Worm (Caenorhabditis elegans) whole organism, midembryonic: ENCODE data around the gene K08E7.5.

Experiments
- T22C8.4 ChIP-seq: fragments of 200-800 bp; sonication (Bioruptor generic); IDR thresholded peaks from 2 replicates; pipeline ENCODE4 v1.3.6; 2022; ENCODE audit warnings: missing genetic modification characterization, missing compliant biosample characterization
- cog-1 ChIP-seq: sonication (generic microtip); optimal IDR thresholded peaks from 2 replicates; lab custom pipeline; 2016; ENCODE audit warnings: missing genetic modification characterization, missing compliant biosample characterization
- flt-1 ChIP-seq: fragments of 200-800 bp; sonication (Bioruptor generic); IDR thresholded peaks from 2 replicates; pipeline ENCODE4 v1.3.6; 2022; ENCODE audit warnings: missing genetic modification characterization, missing compliant biosample characterization
- klf-2 ChIP-seq: fragments of 200-800 bp; sonication (Bioruptor generic); conservative IDR thresholded peaks from 2 replicates; pipeline ENCODE4 v1.3.6; 2022; ENCODE audit warnings: missing genetic modification reagents, missing genetic modification characterization, missing compliant biosample characterization
- med-1 ChIP-seq: sonication (generic microtip); optimal IDR thresholded peaks from 2 replicates; lab custom pipeline; 2017; ENCODE audit warnings: missing genetic modification characterization, mild to moderate bottlenecking, missing compliant biosample characterization, antibody characterized with exemption, missing genetic modification reagents; ENCODE audit not compliant: insufficient read depth
- ref-1 ChIP-seq: fragments of 200-800 bp; sonication (Bioruptor generic); conservative IDR thresholded peaks from 2 replicates; pipeline ENCODE4 v1.3.6; 2022; ENCODE audit warnings: missing genetic modification reagents, missing genetic modification characterization, missing compliant biosample characterization
- tab-1 ChIP-seq: fragments of 200-800 bp; sonication (Bioruptor generic); IDR thresholded peaks from 2 replicates; pipeline ENCODE4 v1.3.6; 2022; ENCODE audit warnings: missing genetic modification characterization, missing compliant biosample characterization
- ztf-23 ChIP-seq: fragments of 200-800 bp; sonication (Bioruptor generic); IDR thresholded peaks from 2 replicates; pipeline ENCODE4 v1.3.6; 2022; ENCODE audit warnings: missing genetic modification reagents, missing genetic modification characterization, missing compliant biosample characterization
- ztf-29 ChIP-seq: fragments of 200-800 bp; sonication (Bioruptor generic); IDR thresholded peaks from 2 replicates; pipeline ENCODE4 v1.3.6; 2022; ENCODE audit warnings: missing genetic modification reagents, missing genetic modification characterization, missing compliant biosample characterization

Gene K08E7.5

DNA sequence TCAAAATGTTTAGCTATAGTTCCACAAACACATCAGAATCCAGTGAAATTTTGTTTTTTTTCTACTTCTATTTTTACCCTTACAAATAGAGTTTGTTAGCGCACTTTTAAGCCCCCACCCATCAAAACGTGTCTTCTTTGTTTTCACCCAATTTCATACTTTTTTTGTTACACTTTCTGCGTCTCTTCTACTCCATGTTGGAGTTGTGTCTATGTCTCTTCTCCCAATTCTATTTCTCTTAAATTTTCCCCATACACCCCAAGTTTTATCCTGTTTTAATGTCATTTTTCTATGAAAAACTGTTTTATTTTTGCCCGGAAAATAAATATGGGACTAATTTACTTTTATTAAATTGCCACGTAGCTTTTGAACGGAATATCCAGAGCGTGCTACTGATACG is 27.8 kb upstream of the K08E7.5 start:
- TF ChIP-seq flt-1 (GFP tag; lab: Robert Waterston, UW): no peak
- no peak for TF ChIP-seq T22C8.4 (GFP tag; lab: Robert Waterston, UW)
- TF ChIP-seq tab-1 (GFP tag; lab: Robert Waterston, UW): no peak
- no peak for TF ChIP-seq ref-1 (GFP tag; lab: Robert Waterston, UW)
- TF ChIP-seq ztf-23 (GFP tag; lab: Robert Waterston, UW): no peak
- no peak for TF ChIP-seq klf-2
- no peak for TF ChIP-seq med-1
- no peak for TF ChIP-seq cog-1 (tag; lab: Kevin White, UChicago)
- TF ChIP-seq ztf-29 (GFP tag; lab: Robert Waterston, UW): no peak

DNA sequence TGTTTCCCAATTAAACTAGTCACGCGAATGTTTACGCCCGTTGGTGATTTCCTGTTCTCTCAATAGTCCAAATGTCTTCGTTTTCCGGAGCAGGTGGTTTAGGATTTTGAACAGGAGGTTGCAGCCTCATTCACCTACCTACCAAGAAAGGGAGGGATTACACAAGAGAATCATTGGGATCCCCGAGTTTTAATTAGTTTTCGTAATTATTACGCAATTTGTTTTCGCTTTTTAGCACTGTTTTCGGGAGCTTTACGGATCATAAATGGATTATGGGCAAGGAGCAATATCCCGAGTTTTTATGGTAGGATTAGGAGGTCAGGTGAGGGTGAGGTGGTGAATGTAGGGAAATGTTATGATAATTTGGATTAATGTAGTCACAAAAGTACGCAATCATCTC is 27.3 kb upstream of the K08E7.5 start:
- TF ChIP-seq tab-1 (GFP tag; lab: Robert Waterston, UW): no peak
- no peak for TF ChIP-seq klf-2

DNA sequence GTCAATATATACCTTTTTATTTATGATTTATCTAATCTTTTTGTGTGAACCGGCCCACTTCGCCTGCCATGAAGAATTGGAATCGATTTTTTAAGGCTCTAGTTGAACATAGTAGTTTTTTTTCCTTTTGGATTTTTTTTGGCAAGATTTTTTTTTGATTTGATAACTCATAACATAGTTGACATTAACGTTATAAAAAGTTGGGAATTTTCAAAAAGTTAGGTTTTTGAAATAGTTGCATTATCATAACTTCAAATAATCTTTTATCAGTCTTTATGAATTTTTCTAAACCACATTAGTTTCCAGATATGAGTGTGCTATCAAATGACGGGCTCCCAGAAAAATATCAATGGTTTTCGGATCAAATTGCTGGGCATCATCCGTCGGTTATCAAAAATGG is 25.3 kb upstream of the K08E7.5 start, which contains the start of gene ipmk-1:
Gene ipmk-1, plus strand, starts transcription at position 301 of the 400 bp plus-strand sequence.
- TF ChIP-seq flt-1 (GFP tag; lab: Robert Waterston, UW) (no peak), T22C8.4 (GFP tag; lab: Robert Waterston, UW) (no peak), med-1 (no peak), tab-1 (GFP tag; lab: Robert Waterston, UW) (no peak), ref-1 (GFP tag; lab: Robert Waterston, UW) (no peak), klf-2 (no peak), ztf-29 (GFP tag; lab: Robert Waterston, UW) (no peak), cog-1 (tag; lab: Kevin White, UChicago) (no peak)

DNA sequence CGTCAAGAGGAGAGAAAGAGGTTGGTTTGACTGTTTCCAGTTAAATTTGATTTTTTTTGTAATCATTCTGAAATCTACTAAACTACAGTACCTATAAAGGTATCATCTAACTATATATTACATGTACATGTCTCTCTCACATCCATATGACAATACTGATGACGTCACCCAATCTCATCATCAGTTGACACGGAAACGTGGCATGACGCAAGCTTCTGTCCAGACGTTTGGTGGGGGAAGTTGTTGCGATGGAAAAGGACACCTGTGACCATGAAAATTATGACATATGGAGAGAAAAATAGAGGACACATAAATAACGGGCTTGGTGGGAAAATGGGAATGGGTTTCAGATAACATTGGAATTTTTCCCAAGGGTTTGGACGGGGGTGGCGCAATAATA is 24.2 kb upstream of the K08E7.5 start:
- TF ChIP-seq ref-1 (GFP tag; lab: Robert Waterston, UW) (no peak), klf-2 (no peak)

DNA sequence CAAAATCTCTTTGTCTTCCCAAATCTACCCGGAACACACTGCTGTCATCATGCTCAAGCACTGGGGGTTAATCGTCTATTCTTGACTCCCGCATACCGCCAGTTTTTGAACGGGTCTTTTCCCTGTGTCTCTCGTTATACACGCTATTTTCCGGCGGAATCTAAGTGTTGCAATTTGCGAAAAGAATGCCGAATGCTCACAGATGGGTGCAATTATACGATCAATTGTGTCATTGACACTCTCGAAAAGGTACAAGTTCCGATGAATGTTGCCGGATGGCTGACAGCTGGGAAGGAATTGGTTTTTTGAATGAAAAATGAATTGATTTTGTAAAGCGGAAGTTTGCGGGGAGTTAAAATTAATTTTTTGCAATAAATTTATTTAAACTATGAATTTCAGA is 21.2 kb upstream of the K08E7.5 start:
- TF ChIP-seq ztf-29 (GFP tag; lab: Robert Waterston, UW): no peak
- no peak for TF ChIP-seq flt-1 (GFP tag; lab: Robert Waterston, UW)
- no peak for TF ChIP-seq med-1
- TF ChIP-seq tab-1 (GFP tag; lab: Robert Waterston, UW): no peak
- TF ChIP-seq T22C8.4 (GFP tag; lab: Robert Waterston, UW): no peak
- no peak for TF ChIP-seq ztf-23 (GFP tag; lab: Robert Waterston, UW)
- no peak for TF ChIP-seq klf-2
- no peak for TF ChIP-seq cog-1 (tag; lab: Kevin White, UChicago)
- TF ChIP-seq ref-1 (GFP tag; lab: Robert Waterston, UW): no peak

DNA sequence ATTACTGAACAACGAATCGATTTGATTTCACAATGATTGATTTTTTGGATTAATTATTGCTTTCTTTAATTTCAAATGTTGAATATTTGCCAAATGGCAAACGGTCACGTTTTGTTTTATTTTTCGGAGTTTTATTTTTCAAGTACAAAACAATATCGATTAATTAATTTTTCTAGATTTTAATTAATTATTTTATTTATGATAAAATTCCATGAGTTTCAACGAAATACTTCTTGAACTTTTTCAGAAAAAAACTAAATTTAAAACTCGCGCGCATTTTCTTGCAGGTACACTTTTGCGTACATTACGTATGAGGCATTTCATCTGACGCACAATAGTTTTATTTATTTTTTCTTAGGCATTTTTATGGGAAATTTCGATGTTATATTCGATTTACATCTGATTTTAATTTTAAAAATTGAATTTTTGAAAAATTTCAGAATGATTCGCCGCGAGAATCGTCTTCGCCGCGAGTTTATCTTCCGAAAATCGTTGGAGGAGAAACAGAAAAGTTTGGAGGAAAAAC is 14.2 kb upstream of the K08E7.5 start, which contains the start of the genes ZK795.2 and ZK795.3:
Gene ZK795.2, minus strand, starts transcription at position 51 of the 526 bp plus-strand sequence.
Gene ZK795.3, plus strand, starts transcription at position 441 of the 526 bp plus-strand sequence.
- TF ChIP-seq cog-1 (tag; lab: Kevin White, UChicago): no peak
- TF ChIP-seq flt-1 (GFP tag; lab: Robert Waterston, UW): no peak
- no peak for TF ChIP-seq ztf-23 (GFP tag; lab: Robert Waterston, UW)
- no peak for TF ChIP-seq tab-1 (GFP tag; lab: Robert Waterston, UW)

DNA sequence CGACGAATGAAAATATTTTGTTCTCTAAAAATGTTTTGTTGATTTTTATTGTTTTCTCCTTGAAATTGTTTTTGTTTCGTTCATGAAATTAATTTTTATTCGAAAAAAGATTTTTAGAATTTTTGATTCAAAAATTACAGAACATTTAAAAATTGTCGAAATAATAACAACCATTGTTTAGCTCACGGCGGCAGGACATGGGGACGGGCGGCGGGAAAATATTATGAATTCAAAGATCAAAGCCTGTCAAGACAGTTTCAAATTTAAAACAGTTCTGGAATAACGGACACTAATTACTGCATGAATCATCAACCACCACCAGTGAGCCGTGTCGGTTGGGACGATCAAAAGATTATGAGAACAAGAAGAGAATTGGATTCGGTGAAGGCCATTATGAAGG is 12.6 kb upstream of the K08E7.5 start, which contains the start of gene snb-7:
Gene snb-7, plus strand, starts transcription at position 301 of the 400 bp plus-strand sequence.
- TF ChIP-seq ztf-29 (GFP tag; lab: Robert Waterston, UW): no peak
- no peak for TF ChIP-seq med-1

DNA sequence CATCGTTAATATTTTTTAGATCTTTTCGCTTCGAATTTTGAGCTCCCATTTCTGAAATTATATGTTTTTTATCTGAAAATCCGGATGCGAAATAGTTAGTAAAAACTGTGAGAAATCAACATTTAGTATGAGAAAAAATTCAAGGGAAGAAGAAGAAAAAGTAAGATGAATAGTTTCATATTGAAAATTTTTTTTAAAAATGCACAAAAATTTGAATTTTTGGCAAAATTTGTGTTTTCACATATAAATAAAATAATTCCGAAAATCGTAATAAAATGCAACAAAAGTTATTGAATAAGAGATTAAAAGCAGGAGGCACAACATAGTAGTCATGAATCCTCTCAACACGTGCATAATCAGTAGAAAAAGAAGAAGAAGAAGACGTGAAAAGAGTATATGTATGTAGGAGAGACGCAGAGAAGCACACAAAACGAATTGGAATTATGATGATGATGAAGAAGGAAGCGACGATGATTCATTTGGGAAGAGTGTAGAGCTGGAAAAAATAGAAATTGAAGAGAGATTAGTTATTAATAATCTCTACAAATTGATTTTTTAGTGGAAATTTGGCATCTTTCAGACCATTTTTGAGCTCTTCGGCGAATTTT is 7.1 kb upstream of the K08E7.5 start, which contains the start of gene eak-7:
Gene eak-7, minus strand, starts transcription at position 51 of the 608 bp plus-strand sequence.
- TF ChIP-seq T22C8.4 (GFP tag; lab: Robert Waterston, UW): no peak
- TF ChIP-seq flt-1 (GFP tag; lab: Robert Waterston, UW): no peak
- TF ChIP-seq ztf-29 (GFP tag; lab: Robert Waterston, UW): no peak
- no peak for TF ChIP-seq ref-1 (GFP tag; lab: Robert Waterston, UW)
- TF ChIP-seq ztf-23 (GFP tag; lab: Robert Waterston, UW): no peak
- TF ChIP-seq tab-1 (GFP tag; lab: Robert Waterston, UW): no peak
- TF ChIP-seq med-1: no peak
- TF ChIP-seq klf-2: no peak
- no peak for TF ChIP-seq cog-1 (tag; lab: Kevin White, UChicago)

DNA sequence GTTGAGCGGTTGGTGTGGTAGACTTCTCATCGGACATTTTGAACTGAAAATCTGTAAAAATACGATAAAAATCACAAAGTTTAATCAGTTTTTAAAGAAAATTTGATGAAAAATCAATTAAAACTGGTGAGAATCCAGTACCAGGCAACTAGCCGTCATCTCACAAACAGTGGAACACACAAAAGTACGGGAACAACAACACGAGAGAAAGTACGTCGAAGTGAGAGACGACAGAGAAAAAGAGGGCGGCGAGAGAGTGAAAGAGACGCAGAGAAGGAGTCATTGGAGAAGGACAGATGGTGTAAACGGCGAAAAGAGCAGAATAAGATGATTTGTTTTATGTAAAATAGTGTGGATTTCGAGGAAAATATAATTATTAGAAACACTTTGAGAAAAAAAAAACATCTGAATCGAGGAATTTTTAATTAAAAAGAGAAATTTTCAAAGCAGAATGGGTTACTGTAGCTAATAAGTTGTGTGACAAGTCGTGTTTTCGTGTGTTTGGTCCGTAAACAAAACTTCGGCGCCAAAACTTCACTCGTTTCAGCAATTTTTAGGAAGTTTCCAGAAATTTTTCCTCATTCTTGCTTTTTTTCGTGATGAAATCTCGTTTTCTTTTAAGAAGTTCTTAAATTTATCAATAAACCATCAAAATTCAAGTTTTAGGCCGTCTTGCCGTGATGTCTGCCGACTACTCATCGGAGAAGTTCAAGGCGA is 5.8 kb upstream of the K08E7.5 start, which contains the start of the genes hsb-1 and let-99:
Gene hsb-1, minus strand, starts transcription at position 51 of the 717 bp plus-strand sequence.
Gene let-99, plus strand, starts transcription at position 667 of the 717 bp plus-strand sequence.
- TF ChIP-seq klf-2 (no peak), med-1 (no peak), ref-1 (GFP tag; lab: Robert Waterston, UW) (no peak), flt-1 (GFP tag; lab: Robert Waterston, UW) (no peak), ztf-29 (GFP tag; lab: Robert Waterston, UW) (no peak), tab-1 (GFP tag; lab: Robert Waterston, UW) (no peak), cog-1 (tag; lab: Kevin White, UChicago) (no peak), T22C8.4 (GFP tag; lab: Robert Waterston, UW) (no peak), ztf-23 (GFP tag; lab: Robert Waterston, UW) (no peak)

DNA sequence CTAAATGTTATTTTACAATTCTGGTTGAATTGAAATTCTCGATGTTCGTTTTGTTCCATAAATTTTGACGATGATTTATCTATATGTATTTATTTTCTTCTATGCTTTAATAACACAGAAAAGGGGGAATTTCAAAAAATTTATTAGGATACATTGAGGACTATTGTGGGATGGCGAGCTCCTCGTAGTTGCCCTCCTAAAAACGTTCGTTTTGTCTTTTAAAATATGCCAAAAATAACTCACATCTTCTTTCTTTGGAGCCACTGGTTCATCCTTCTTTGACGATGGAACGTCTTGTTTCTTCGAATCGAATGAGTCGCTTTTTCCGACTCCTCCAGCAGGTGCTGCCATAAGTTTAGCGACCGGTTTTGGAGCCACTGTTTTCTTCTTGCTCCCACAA is 2.6 kb upstream of the K08E7.5 start:
- TF ChIP-seq T22C8.4 (GFP tag; lab: Robert Waterston, UW) (no peak), tab-1 (GFP tag; lab: Robert Waterston, UW) (no peak), cog-1 (tag; lab: Kevin White, UChicago) (no peak), klf-2 (no peak), med-1 (no peak), ztf-29 (GFP tag; lab: Robert Waterston, UW) (no peak), flt-1 (GFP tag; lab: Robert Waterston, UW) (no peak), ztf-23 (GFP tag; lab: Robert Waterston, UW) (no peak), ref-1 (GFP tag; lab: Robert Waterston, UW) (no peak)
